Worm (Caenorhabditis elegans): ENCODE data around the gene gcy-13.
"Not testable (repeated sequence)": the region's sequence is repeated elsewhere in the genome, so short reads cannot be mapped to it uniquely, and the experiment has no call there.

Gene gcy-13

ce11 chrV:12400677-12401236, 31.4 kb upstream of the gcy-13 start, which contains the start of the genes K01D12.20 and miga-1:
Gene K01D12.20, minus strand, starts transcription at chrV:12400814.
Gene miga-1, minus strand, starts transcription at chrV:12400859.
- no peak for TF ChIP-seq snpc-4 (tag; optimal IDR thresholded peaks at IDR 0.05)
- peak; percentile 54 for TF ChIP-seq unc-55 (GFP tag; optimal IDR thresholded peaks at IDR 0.05)
- TF ChIP-seq zag-1 (tag; optimal IDR thresholded peaks at IDR 0.05) = no peak
- peak; percentile 57 for TF ChIP-seq C34F6.9 (tag; optimal IDR thresholded peaks at IDR 0.05)
- TF ChIP-seq sma-9 (GFP tag; optimal IDR thresholded peaks at IDR 0.05) = peak; percentile 61
- TF ChIP-seq sma-9 (tag; optimal IDR thresholded peaks at IDR 0.05) = no peak
- TF ChIP-seq lsy-2 (tag; optimal IDR thresholded peaks at IDR 0.05) = peak in 1 of 2 experiments; percentile 65
- TF ChIP-seq Y55F3AM.14 (GFP tag; optimal IDR thresholded peaks at IDR 0.05) = no peak
- TF ChIP-seq lin-11 (tag; optimal IDR thresholded peaks at IDR 0.05) = no peak
- no peak for TF ChIP-seq skn-1 (tag; optimal IDR thresholded peaks at IDR 0.05)
- TF ChIP-seq crh-2 (tag; optimal IDR thresholded peaks at IDR 0.05) = peak; percentile 9
- TF ChIP-seq sem-4 (tag; optimal IDR thresholded peaks at IDR 0.05) = peak; percentile 12
- TF ChIP-seq R02D3.7 (tag; optimal IDR thresholded peaks at IDR 0.05) = peak; percentile 89
- peak; percentile 13 for TF ChIP-seq nhr-129 (tag; optimal IDR thresholded peaks at IDR 0.05)
- no peak for TF ChIP-seq nhr-23 (tag; optimal IDR thresholded peaks at IDR 0.05)

DNA sequence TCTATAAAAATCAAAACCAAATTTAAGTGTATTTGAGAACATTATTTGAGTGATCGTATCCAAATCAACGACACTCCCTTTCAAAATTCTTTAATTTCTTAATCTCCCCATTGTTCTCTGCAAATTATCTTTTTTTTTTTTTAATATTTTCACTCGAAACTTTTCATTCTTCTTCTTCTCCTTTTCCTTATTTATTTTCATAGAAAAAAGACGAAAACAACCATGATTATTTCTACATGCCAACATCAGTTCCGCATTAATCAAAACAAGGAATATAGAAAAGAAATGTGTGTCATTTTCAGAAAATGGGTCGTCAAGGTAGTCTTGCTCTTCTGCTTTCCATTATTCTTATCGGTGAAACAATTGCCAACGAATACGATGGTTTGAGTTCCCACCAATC, 28.2 kb upstream of the gcy-13 start, which contains the start of gene K01D12.5:
TSS of gene K01D12.5 (plus strand) at position 301 of the 400 bp plus-strand sequence.
- TF ChIP-seq lin-11 (tag; optimal IDR thresholded peaks at IDR 0.05) = no peak

ce11 chrV:12395699-12396098, 26.4 kb upstream of the gcy-13 start, which contains the start of gene twk-14:
Gene twk-14, minus strand, starts transcription at chrV:12395706.
- TF ChIP-seq nhr-25 (tag; optimal IDR thresholded peaks at IDR 0.05) (no peak), zag-1 (tag; optimal IDR thresholded peaks at IDR 0.05) (no peak), unc-55 (GFP tag; optimal IDR thresholded peaks at IDR 0.05) (no peak), peb-1 (tag; optimal IDR thresholded peaks at IDR 0.05) (no peak), nhr-11 (tag; optimal IDR thresholded peaks at IDR 0.05) (no peak), F13H6.1 (tag; optimal IDR thresholded peaks at IDR 0.05) (no peak)

- TF ChIP-seq blmp-1 (tag; optimal IDR thresholded peaks at IDR 0.05; ENCODE audit: insufficient read depth) = no peak
Observed at ce11 chrV:12386154-12386553, 16.8 kb upstream of the gcy-13 start, which contains the start of gene K01D12.15. Gene K01D12.15, plus strand, starts transcription at chrV:12386454.

- TF ChIP-seq mbf-1 (tag; optimal IDR thresholded peaks at IDR 0.05) (no peak), elt-3 (tag; optimal IDR thresholded peaks at IDR 0.05) (no peak), ZK546.5 (tag; optimal IDR thresholded peaks at IDR 0.05) (no peak), ceh-16 (tag; optimal IDR thresholded peaks at IDR 0.05) (no peak), Y55F3AM.14 (GFP tag; optimal IDR thresholded peaks at IDR 0.05) (no peak)
Observed at ce11 chrV:12377256-12377655, 7.9 kb upstream of the gcy-13 start, which contains the start of gene K01D12.1. Gene K01D12.1, plus strand, starts transcription at chrV:12377556.

- not testable (repeated sequence) for TF ChIP-seq lin-13 (GFP tag; optimal IDR thresholded peaks at IDR 0.05); fos-1 (tag; optimal IDR thresholded peaks at IDR 0.05); unc-39 (tag; optimal IDR thresholded peaks at IDR 0.05)
Observed at ce11 chrV:12374252-12374651, 4.9 kb upstream of the gcy-13 start, which contains the start of gene F23H12.10. Gene F23H12.10, minus strand, starts transcription at chrV:12374263.

ce11 chrV:12371386-12371785, 2.0 kb upstream of the gcy-13 start, which contains the start of gene F23H12.7:
Gene F23H12.7, plus strand, starts transcription at chrV:12371686.
- no peak for TF ChIP-seq zag-1 (tag; optimal IDR thresholded peaks at IDR 0.05)
- no peak for TF ChIP-seq sma-9 (GFP tag; optimal IDR thresholded peaks at IDR 0.05)
- no peak for TF ChIP-seq sma-9 (tag; optimal IDR thresholded peaks at IDR 0.05)
- TF ChIP-seq mdl-1 (tag; optimal IDR thresholded peaks at IDR 0.05) = no peak
- no peak for TF ChIP-seq nhr-11 (tag; optimal IDR thresholded peaks at IDR 0.05)
- TF ChIP-seq fos-1 (tag; optimal IDR thresholded peaks at IDR 0.05) = no peak
- no peak for TF ChIP-seq ceh-16 (tag; optimal IDR thresholded peaks at IDR 0.05)
- no peak for TF ChIP-seq elt-3 (tag; optimal IDR thresholded peaks at IDR 0.05)
- TF ChIP-seq lin-11 (tag; optimal IDR thresholded peaks at IDR 0.05) = no peak
- TF ChIP-seq nhr-6 (tag; optimal IDR thresholded peaks at IDR 0.05) = no peak
- TF ChIP-seq nhr-25 (tag; optimal IDR thresholded peaks at IDR 0.05) = no peak
- TF ChIP-seq ztf-4 (tag; optimal IDR thresholded peaks at IDR 0.05) = no peak
- TF ChIP-seq peb-1 (tag; optimal IDR thresholded peaks at IDR 0.05) = no peak
- TF ChIP-seq nhr-21 (tag; optimal IDR thresholded peaks at IDR 0.05) = no peak
- no peak for TF ChIP-seq unc-55 (GFP tag; optimal IDR thresholded peaks at IDR 0.05)
- no peak for TF ChIP-seq ZK546.5 (tag; optimal IDR thresholded peaks at IDR 0.05)
- TF ChIP-seq nhr-237 (tag; optimal IDR thresholded peaks at IDR 0.05) = no peak

Measured in whole organism, L2 larva.